Fruit fly (Drosophila melanogaster) whole organism, embryonic: ENCODE data around the gene CG17325.

Experiments
- Adf1 ChIP-seq: fragments of 200-800 bp; sonication (Bioruptor generic); IDR thresholded peaks from 2 replicates; pipeline ENCODE4 v1.3.6; 2022; ENCODE audit warnings: missing biosample characterization, missing genetic modification characterization
- CG11085 ChIP-seq: fragments of 200-800 bp; sonication (Bioruptor generic); IDR thresholded peaks from 2 replicates; pipeline ENCODE4 v1.3.6; 2022; ENCODE audit warnings: missing biosample characterization, missing genetic modification characterization
- CG16779 ChIP-seq: fragments of 200-800 bp; sonication (Bioruptor generic); IDR thresholded peaks from 2 replicates; pipeline ENCODE4 v1.3.6; 2022; ENCODE audit warnings: missing biosample characterization, missing genetic modification characterization
- CG2202 ChIP-seq: fragments of 200-800 bp; sonication (Bioruptor generic); optimal IDR thresholded peaks from 2 replicates; lab custom pipeline; 2018; ENCODE audit warnings: missing biosample characterization, mild to moderate bottlenecking, missing genetic modification characterization
- CG31365 ChIP-seq: fragments of 200-800 bp; sonication (Bioruptor generic); optimal IDR thresholded peaks from 2 replicates; lab custom pipeline; 2018; ENCODE audit warnings: missing biosample characterization, mild to moderate bottlenecking, missing genetic modification characterization
- CG32767 ChIP-seq: fragments of 200-800 bp; sonication (Bioruptor generic); IDR thresholded peaks from 2 replicates; pipeline ENCODE4 v1.3.6; 2022; ENCODE audit warnings: missing biosample characterization, missing genetic modification characterization
- CG34376 ChIP-seq: fragments of 200-800 bp; sonication (Bioruptor generic); optimal IDR thresholded peaks from 2 replicates; lab custom pipeline; 2018; ENCODE audit warnings: missing biosample characterization, mild to moderate bottlenecking, missing genetic modification characterization
- CG5953 ChIP-seq: fragments of 200-800 bp; sonication (Bioruptor generic); IDR thresholded peaks from 2 replicates; pipeline ENCODE4 v1.3.6; 2022; ENCODE audit warnings: missing biosample characterization, missing genetic modification characterization
- CG6689 ChIP-seq: fragments of 200-800 bp; sonication (Bioruptor generic); IDR thresholded peaks from 2 replicates; pipeline ENCODE4 v1.3.6; 2022; ENCODE audit warnings: missing biosample characterization, missing genetic modification characterization
- CG6791 ChIP-seq: fragments of 200-800 bp; sonication (Bioruptor generic); IDR thresholded peaks from 3 replicates; pipeline ENCODE4 v1.3.6; 2022; ENCODE audit warnings: missing biosample characterization, missing genetic modification characterization; ENCODE audit not compliant: partially characterized antibody
- CG7745 ChIP-seq: fragments of 200-800 bp; sonication (Bioruptor generic); optimal IDR thresholded peaks from 2 replicates; lab custom pipeline; 2018; ENCODE audit warnings: missing biosample characterization, mild to moderate bottlenecking, missing genetic modification characterization, moderate library complexity
- CG7786 ChIP-seq: fragments of 200-800 bp; sonication (Bioruptor generic); optimal IDR thresholded peaks from 2 replicates; lab custom pipeline; 2016; ENCODE audit warnings: missing biosample characterization, missing genetic modification characterization
- CG8281 ChIP-seq: fragments of 200-800 bp; sonication (Bioruptor generic); optimal IDR thresholded peaks from 2 replicates; lab custom pipeline; 2018; ENCODE audit warnings: missing biosample characterization, mild to moderate bottlenecking, missing genetic modification characterization, moderate library complexity
- CG9437 ChIP-seq: fragments of 200-800 bp; sonication (Bioruptor generic); optimal IDR thresholded peaks from 2 replicates; lab custom pipeline; 2018; ENCODE audit warnings: missing biosample characterization, mild to moderate bottlenecking, missing genetic modification characterization
- CG9876 ChIP-seq: fragments of 200-800 bp; sonication (Bioruptor generic); optimal IDR thresholded peaks from 2 replicates; lab custom pipeline; 2016; ENCODE audit warnings: missing biosample characterization, missing genetic modification characterization
- Deaf1 ChIP-seq: fragments of 200-800 bp; optimal IDR thresholded peaks from 3 replicates; lab custom pipeline; 2019; ENCODE audit warnings: missing biosample characterization, mild to moderate bottlenecking, missing genetic modification characterization, moderate library complexity
- Fer3 ChIP-seq: fragments of 200-800 bp; sonication (Bioruptor generic); optimal IDR thresholded peaks from 2 replicates; lab custom pipeline; 2018; ENCODE audit warnings: missing biosample characterization, mild to moderate bottlenecking, missing genetic modification characterization, moderate library complexity
- MTF-1 ChIP-seq: fragments of 200-800 bp; sonication (Bioruptor generic); optimal IDR thresholded peaks from 2 replicates; lab custom pipeline; 2018; ENCODE audit warnings: missing biosample characterization, mild to moderate bottlenecking, missing genetic modification characterization, borderline replicate concordance
- NC2β ChIP-seq: fragments of 200-800 bp; sonication (Bioruptor generic); optimal IDR thresholded peaks from 2 replicates; lab custom pipeline; 2016; ENCODE audit warnings: missing biosample characterization, missing genetic modification characterization
- NfI ChIP-seq: fragments of 200-800 bp; sonication (Bioruptor generic); optimal IDR thresholded peaks from 3 replicates; lab custom pipeline; 2018; ENCODE audit warnings: missing biosample characterization, mild to moderate bottlenecking, missing genetic modification characterization, moderate library complexity
- Six4 ChIP-seq: fragments of 200-800 bp; sonication (Bioruptor generic); optimal IDR thresholded peaks from 2 replicates; lab custom pipeline; 2016; ENCODE audit warnings: missing biosample characterization, missing genetic modification characterization
- Sox100B ChIP-seq: fragments of 200-800 bp; sonication (Bioruptor generic); optimal IDR thresholded peaks from 3 replicates; lab custom pipeline; 2018; ENCODE audit warnings: missing biosample characterization, mild to moderate bottlenecking, missing genetic modification characterization
- Sry-β ChIP-seq: fragments of 200-800 bp; sonication (Bioruptor generic); optimal IDR thresholded peaks from 2 replicates; lab custom pipeline; 2018; ENCODE audit warnings: missing biosample characterization, mild to moderate bottlenecking, missing genetic modification characterization, moderate library complexity
- croc ChIP-seq: fragments of 200-800 bp; sonication (Bioruptor generic); conservative IDR thresholded peaks from 3 replicates; pipeline ENCODE4 v1.3.6; 2022; ENCODE audit warnings: missing biosample characterization, missing genetic modification characterization
- dpn ChIP-seq, 2 experiments: fragments of 200-800 bp; sonication (Bioruptor generic); optimal IDR thresholded peaks; 3 replicates each; lab custom pipeline; 2016; ENCODE audit warnings: missing biosample characterization in 2 of 2, missing genetic modification characterization in 2 of 2
- ewg ChIP-seq: fragments of 200-800 bp; sonication (Bioruptor generic); optimal IDR thresholded peaks from 3 replicates; lab custom pipeline; 2017; ENCODE audit warnings: mild to moderate bottlenecking, missing biosample characterization, missing genetic modification reagents, missing genetic modification characterization
- hkb ChIP-seq, 2 experiments: fragments of 200-800 bp in 1 of 2; fragments of >200 bp in 1 of 2; sonication (Bioruptor generic) in 1 of 2; IDR thresholded peaks in 1 of 2; optimal IDR thresholded peaks in 1 of 2; 2 replicates each; pipeline versions ENCODE4 v1.3.6 to Lab custom; 2017 to 2022; ENCODE audit warnings: missing biosample characterization in 1 of 2, missing genetic modification characterization in 1 of 2
- kay ChIP-seq: fragments of 200-800 bp; sonication (Bioruptor generic); optimal IDR thresholded peaks from 2 replicates; lab custom pipeline; 2016; ENCODE audit warnings: missing biosample characterization, missing genetic modification characterization
- lab ChIP-seq: fragments of 200-800 bp; sonication (Bioruptor generic); optimal IDR thresholded peaks from 3 replicates; lab custom pipeline; 2017; ENCODE audit warnings: missing biosample characterization, missing genetic modification characterization, mild to moderate bottlenecking, moderate library complexity, missing genetic modification reagents
- lbe ChIP-seq: fragments of 200-800 bp; sonication (Bioruptor generic); optimal IDR thresholded peaks from 2 replicates; lab custom pipeline; 2016; ENCODE audit warnings: missing biosample characterization, mild to moderate bottlenecking, missing genetic modification characterization
- lola ChIP-seq, 3 experiments: fragments of >200 bp in 2 of 3; fragments of 200-800 bp in 1 of 3; sonication (Bioruptor generic) in 1 of 3; optimal IDR thresholded peaks; 2 replicates each; lab custom pipeline; 2017 to 2019; ENCODE audit warnings: missing biosample characterization in 3 of 3, missing genetic modification characterization in 3 of 3, mild to moderate bottlenecking in 1 of 3, moderate library complexity in 1 of 3
- luna ChIP-seq: fragments of 200-800 bp; sonication (Bioruptor generic); optimal IDR thresholded peaks from 2 replicates; lab custom pipeline; 2016; ENCODE audit warnings: missing biosample characterization, missing genetic modification characterization
- prd ChIP-seq, 3 experiments: fragments of >200 bp in 2 of 3; fragments of 200-800 bp in 1 of 3; sonication (Bioruptor generic) in 1 of 3; optimal IDR thresholded peaks in 2 of 3; IDR thresholded peaks in 1 of 3; 2 replicates in 2 of 3; 3 replicates in 1 of 3; pipeline versions ENCODE4 v1.3.6 to Lab custom; 2017 to 2022; ENCODE audit warnings: missing biosample characterization in 1 of 3, missing genetic modification characterization in 1 of 3
- pum ChIP-seq: fragments of 200-800 bp; sonication (Bioruptor generic); optimal IDR thresholded peaks from 2 replicates; lab custom pipeline; 2016; ENCODE audit warnings: missing biosample characterization, missing genetic modification characterization
- repo ChIP-seq: fragments of 200-800 bp; sonication (Bioruptor generic); optimal IDR thresholded peaks from 2 replicates; lab custom pipeline; 2016; ENCODE audit warnings: missing biosample characterization, missing genetic modification characterization
- sima ChIP-seq: fragments of 200-800 bp; sonication (Bioruptor generic); optimal IDR thresholded peaks from 2 replicates; lab custom pipeline; 2016; ENCODE audit warnings: missing biosample characterization, missing genetic modification characterization
- sisA ChIP-seq: fragments of 200-800 bp; sonication (Bioruptor generic); IDR thresholded peaks from 2 replicates; pipeline ENCODE4 v1.3.6; 2022; ENCODE audit warnings: missing biosample characterization, missing genetic modification characterization
- so ChIP-seq: fragments of 200-800 bp; sonication (Bioruptor generic); IDR thresholded peaks from 3 replicates; pipeline ENCODE4 v1.3.6; 2022; ENCODE audit warnings: missing biosample characterization, missing genetic modification characterization
- tap ChIP-seq: fragments of 200-800 bp; optimal IDR thresholded peaks from 3 replicates; lab custom pipeline; 2019; ENCODE audit warnings: missing biosample characterization, mild to moderate bottlenecking, missing genetic modification characterization, moderate library complexity
- trem ChIP-seq: fragments of 200-800 bp; optimal IDR thresholded peaks from 3 replicates; lab custom pipeline; 2019; ENCODE audit warnings: missing biosample characterization, mild to moderate bottlenecking, missing genetic modification characterization, moderate library complexity
- twi ChIP-seq: fragments of 200-800 bp; optimal IDR thresholded peaks from 2 replicates; lab custom pipeline; 2019; ENCODE audit warnings: missing biosample characterization, mild to moderate bottlenecking, missing genetic modification characterization, moderate library complexity
- vnd ChIP-seq: fragments of 200-800 bp; sonication (Bioruptor generic); IDR thresholded peaks from 3 replicates; pipeline ENCODE4 v1.3.6; 2022; ENCODE audit warnings: missing biosample characterization, missing genetic modification characterization; ENCODE audit not compliant: partially characterized antibody
- zfh2 ChIP-seq: fragments of 200-800 bp; sonication (Bioruptor generic); optimal IDR thresholded peaks from 2 replicates; lab custom pipeline; 2016; ENCODE audit warnings: missing biosample characterization, missing genetic modification characterization

The CG17325 gene

DNA sequence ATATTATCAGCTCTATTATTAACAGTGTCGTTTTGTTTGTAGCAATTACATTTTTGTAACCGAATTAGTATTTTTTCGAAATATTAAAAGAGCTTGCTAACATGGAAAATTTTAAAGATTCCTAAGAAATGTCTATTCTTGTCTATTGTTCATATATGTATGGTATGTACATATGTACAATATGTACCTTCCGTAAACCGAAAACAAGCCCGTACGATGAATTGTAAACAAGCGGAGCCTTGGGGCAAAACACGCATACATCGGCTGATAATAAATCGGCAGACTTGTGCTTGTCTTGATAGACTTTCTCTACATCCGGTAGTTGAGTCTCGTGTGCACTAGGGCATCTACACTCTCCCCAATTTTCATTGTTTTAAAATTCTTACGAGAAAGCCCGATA lies 10.4 kb downstream of the CG17325 start (continued):
- TF ChIP-seq Sox100B (peak; percentile 55), Fer3 (tag; lab: Kevin White, UChicago) (peak; percentile 60), so (GFP tag; lab: Robert Waterston, UW) (no peak), zfh2 (GFP tag; lab: Kevin White, UChicago) (no peak), CG8281 (no peak), dpn (GFP tag; optimal IDR thresholded peaks at IDR 0.05; lab: Kevin White, UChicago) (peak in 1 of 2 experiments; percentile 18), lola (GFP tag; optimal IDR thresholded peaks at IDR 0.05; lab: Kevin White, UChicago) (peak in 1 of 3 experiments; percentile 40), Deaf1 (tag; lab: Kevin White, UChicago) (no peak), luna (GFP tag; lab: Kevin White, UChicago) (no peak), Six4 (GFP tag; lab: Kevin White, UChicago) (peak; percentile 4), twi (tag; lab: Kevin White, UChicago) (peak; percentile 11), CG6791 (GFP tag; lab: Robert Waterston, UW) (no peak), Adf1 (GFP tag; lab: Robert Waterston, UW) (no peak), CG32767 (GFP tag; lab: Robert Waterston, UW) (no peak), CG31365 (tag; lab: Kevin White, UChicago) (no peak), trem (tag; lab: Kevin White, UChicago) (no peak), CG2202 (tag; lab: Kevin White, UChicago) (peak; percentile 65), ewg (GFP tag; lab: Kevin White, UChicago) (no peak), sisA (no peak), sima (GFP tag; lab: Kevin White, UChicago) (no peak), Sry-β (GFP tag; lab: Kevin White, UChicago) (no peak), CG11085 (no peak), CG9437 (GFP tag; lab: Kevin White, UChicago) (no peak), repo (GFP tag; lab: Kevin White, UChicago) (peak; percentile 31), CG6689 (GFP tag; lab: Robert Waterston, UW) (no peak), prd (optimal IDR thresholded peaks at IDR 0.05; lab: Kevin White, UChicago) (no peak), prd (GFP tag; IDR thresholded peaks at IDR 0.05; lab: Robert Waterston, UW) (no peak), lab (peak; percentile 72), CG9876 (GFP tag; lab: Kevin White, UChicago) (no peak), tap (tag; lab: Kevin White, UChicago) (no peak), CG7786 (GFP tag; lab: Kevin White, UChicago) (no peak), CG5953 (GFP tag; lab: Robert Waterston, UW) (no peak), NfI (GFP tag; lab: Kevin White, UChicago) (no peak), MTF-1 (peak; percentile 86), vnd (GFP tag; lab: Robert Waterston, UW) (no peak), CG7745 (tag; lab: Kevin White, UChicago) (no peak), CG34376 (GFP tag; lab: Kevin White, UChicago) (no peak), NC2β (GFP tag; lab: Kevin White, UChicago) (peak; percentile 50), lbe (GFP tag; lab: Kevin White, UChicago) (no peak), croc (GFP tag; lab: Robert Waterston, UW) (no peak), pum (GFP tag; lab: Kevin White, UChicago) (no peak), kay (GFP tag; lab: Kevin White, UChicago) (no peak), hkb (optimal IDR thresholded peaks at IDR 0.05; lab: Kevin White, UChicago) (no peak), hkb (GFP tag; IDR thresholded peaks at IDR 0.05; lab: Robert Waterston, UW) (peak; percentile 43; the same call in 1 of the 2 replicates), CG16779 (GFP tag; lab: Robert Waterston, UW) (no peak)
